Worm (Caenorhabditis elegans): Measurements from ENCODE around the gene eef-1B.1.

Gene eef-1B.1

ce11 chrIII:7973201-7973767 lies at the start of gene eef-1B.1, which contains the start of gene aco-2:
TSS of gene eef-1B.1 (minus strand) at chrIII:7973386.
TSS of gene aco-2 (plus strand) at chrIII:7973717.
- TF ChIP-seq ceh-62 (tag; optimal IDR thresholded peaks at IDR 0.05) = no peak
- peak; percentile 92 for TF ChIP-seq mes-2 (tag; optimal IDR thresholded peaks at IDR 0.05; ENCODE audit: poor library complexity, severe bottlenecking)
- peak; percentile 89 for TF ChIP-seq hmg-1.1 (GFP tag; IDR thresholded peaks at IDR 0.05)
- peak; percentile 71 for TF ChIP-seq mxl-2 (GFP tag; conservative IDR thresholded peaks at IDR 0.05)
- peak; percentile 93 for TF ChIP-seq mep-1 (tag; optimal IDR thresholded peaks at IDR 0.05)
- 0 out of 2 replicates have a peak, but pooled peaks have one; percentile 49 for TF ChIP-seq saeg-2 (GFP tag; IDR thresholded peaks at IDR 0.05)
- TF ChIP-seq Y75B8A.6 (GFP tag; IDR thresholded peaks at IDR 0.05) = no peak
- TF ChIP-seq set-16 (GFP tag; IDR thresholded peaks at IDR 0.05) = no peak; the same call in 1 of the 2 replicates
- peak; percentile 76 for TF ChIP-seq zfp-3 (GFP tag; conservative IDR thresholded peaks at IDR 0.05)
- TF ChIP-seq nhr-102 (tag; optimal IDR thresholded peaks at IDR 0.05) = peak; percentile 88
- peak; percentile 78; the same call in 1 of the 2 replicates for TF ChIP-seq madf-9 (GFP tag; conservative IDR thresholded peaks at IDR 0.05)
- peak; percentile 92 for TF ChIP-seq dpl-1 (GFP tag; optimal IDR thresholded peaks at IDR 0.05)
- TF ChIP-seq tra-1 (GFP tag; IDR thresholded peaks at IDR 0.05) = peak; percentile 22; the same call in 1 of the 2 replicates
- peak; percentile 24 for TF ChIP-seq F49E8.2 (tag; optimal IDR thresholded peaks at IDR 0.05; ENCODE audit: borderline replicate concordance)
- peak; percentile 13 for TF ChIP-seq unc-130 (GFP tag; optimal IDR thresholded peaks at IDR 0.05)
- no peak for TF ChIP-seq lin-15B (tag; optimal IDR thresholded peaks at IDR 0.05)
- 0 out of 2 replicates have a peak, but pooled peaks have one; percentile 50 for TF ChIP-seq dmd-9 (GFP tag; IDR thresholded peaks at IDR 0.05)
- TF ChIP-seq dve-1 (tag; optimal IDR thresholded peaks at IDR 0.05; ENCODE audit: insufficient read depth) = peak; percentile 94
- TF ChIP-seq mdl-1 (tag; optimal IDR thresholded peaks at IDR 0.05) = peak in 1 of 2 experiments; percentile 78
- peak; percentile 90 for TF ChIP-seq nhr-77 (tag; optimal IDR thresholded peaks at IDR 0.05)
- peak; percentile 33; the same call in 1 of the 2 replicates for TF ChIP-seq lin-1 (GFP tag; IDR thresholded peaks at IDR 0.05)
- TF ChIP-seq lsy-2 (tag; optimal IDR thresholded peaks at IDR 0.05) = peak; percentile 31 to 95
- TF ChIP-seq ceh-82 (tag; optimal IDR thresholded peaks at IDR 0.05) = no peak
- no peak for TF ChIP-seq egl-27 (tag; optimal IDR thresholded peaks at IDR 0.05)
- no peak for TF ChIP-seq fos-1 (tag; optimal IDR thresholded peaks at IDR 0.05)
- TF ChIP-seq nhr-48 (tag; optimal IDR thresholded peaks at IDR 0.05) = peak; percentile 75
- TF ChIP-seq lin-38 (GFP tag; IDR thresholded peaks at IDR 0.05) = peak; percentile 85
- TF ChIP-seq spr-1 (tag; optimal IDR thresholded peaks at IDR 0.05) = peak; percentile 72
- peak; percentile 92 for TF ChIP-seq hlh-30 (tag; optimal IDR thresholded peaks at IDR 0.05; ENCODE audit: insufficient read depth)
- peak; percentile 89 for TF ChIP-seq rbr-2 (tag; optimal IDR thresholded peaks at IDR 0.05)
- TF ChIP-seq nhr-25 (tag; optimal IDR thresholded peaks at IDR 0.05; ENCODE audit: borderline replicate concordance, insufficient read depth) = peak; percentile 73
- peak; percentile 81 for TF ChIP-seq F37D6.2 (tag; optimal IDR thresholded peaks at IDR 0.05)
- no peak for TF ChIP-seq daf-19 (GFP tag; conservative IDR thresholded peaks at IDR 0.05)
- no peak for TF ChIP-seq cey-2 (tag; optimal IDR thresholded peaks at IDR 0.05; ENCODE audit: borderline replicate concordance, insufficient read depth)
- peak; percentile 53 for TF ChIP-seq fkh-10 (GFP tag; optimal IDR thresholded peaks at IDR 0.05)
- TF ChIP-seq arid-1 (GFP tag; conservative IDR thresholded peaks at IDR 0.05) = peak; percentile 26; the same call in 1 of the 2 replicates
- peak; percentile 42; the same call in 1 of the 2 replicates for TF ChIP-seq php-3 (GFP tag; IDR thresholded peaks at IDR 0.05)
- TF ChIP-seq zip-2 (tag; optimal IDR thresholded peaks at IDR 0.05) = peak; percentile 12
- TF ChIP-seq pha-4 (GFP tag; IDR thresholded peaks at IDR 0.05) = peak; percentile 64; the same call in 1 of the 2 replicates
- no peak for TF ChIP-seq pha-4 (tag; optimal IDR thresholded peaks at IDR 0.05)
- 0 out of 2 replicates have a peak, but pooled peaks have one; percentile 39 for TF ChIP-seq mdt-29 (GFP tag; IDR thresholded peaks at IDR 0.05)
- TF ChIP-seq egl-43 (GFP tag; IDR thresholded peaks at IDR 0.05) = 0 out of 2 replicates have a peak, but pooled peaks have one; percentile 18
- TF ChIP-seq ceh-20 (GFP tag; IDR thresholded peaks at IDR 0.05) = peak; percentile 78
- no peak for TF ChIP-seq nhr-76 (tag; optimal IDR thresholded peaks at IDR 0.05)
- TF ChIP-seq ama-1 (optimal IDR thresholded peaks at IDR 0.05) = peak; percentile 81
- TF ChIP-seq F10B5.3 (tag; optimal IDR thresholded peaks at IDR 0.05) = peak; percentile 39
- no peak for TF ChIP-seq D1046.2 (GFP tag; IDR thresholded peaks at IDR 0.05)
- TF ChIP-seq duxl-1 (tag; optimal IDR thresholded peaks at IDR 0.05; ENCODE audit: poor library complexity) = peak; percentile 90
